Fruit fly (Drosophila melanogaster) whole organism: ENCODE data around the gene DnaJ-1.

Experiments
- CG8478 ChIP-seq: fragments of >200 bp; optimal IDR thresholded peaks from 2 replicates; lab custom pipeline; 2018; ENCODE audit warnings: inconsistent platforms
- pan ChIP-seq: fragments of >200 bp; optimal IDR thresholded peaks from 2 replicates; lab custom pipeline; 2017
- usp ChIP-seq: fragments of >200 bp; optimal IDR thresholded peaks from 2 replicates; lab custom pipeline; 2017; ENCODE audit warnings: missing biosample characterization, missing genetic modification characterization, mixed read lengths

DNA sequence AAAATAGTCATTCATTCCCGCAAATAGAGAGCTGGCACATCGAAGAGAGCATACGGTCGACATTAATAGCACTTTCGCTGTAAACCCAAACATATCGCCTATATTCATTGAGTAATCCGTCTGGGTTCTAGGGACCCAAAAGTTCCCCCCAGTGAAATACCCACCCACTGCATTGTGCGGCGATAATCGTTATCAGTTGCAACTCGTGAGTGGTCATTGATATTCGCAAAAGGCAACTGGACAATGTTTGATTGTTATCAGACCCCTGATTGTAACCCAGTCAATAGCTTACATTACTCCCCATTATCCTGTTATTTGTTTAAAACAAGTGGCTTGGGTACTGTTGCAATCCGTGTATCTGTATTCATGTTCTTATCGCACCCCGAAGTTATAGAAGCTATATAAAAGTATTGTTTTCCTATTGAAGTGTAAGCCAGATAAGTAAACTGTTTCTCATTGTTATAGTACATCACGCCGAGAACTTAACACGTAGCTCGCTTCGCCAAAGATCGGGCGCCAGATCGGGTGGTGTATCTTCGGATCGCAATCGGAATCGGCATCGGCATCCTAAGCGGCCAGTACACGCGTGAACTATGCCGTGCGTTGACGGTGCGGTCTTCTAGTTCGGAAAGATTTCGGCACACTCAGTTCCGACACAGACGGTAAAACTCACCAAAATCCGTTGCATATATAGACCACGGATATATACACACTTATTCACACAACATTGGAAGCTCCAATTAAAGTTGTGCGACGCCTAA is 1.8 kb upstream of the DnaJ-1 start:
- TF ChIP-seq CG8478 (lab: Kevin White, UChicago), result no peak
- no peak for TF ChIP-seq pan
- TF ChIP-seq usp, result no peak
